Worm (Caenorhabditis elegans) whole organism, L1 larva: ENCODE measurements around the gene set-13.

Experiments
- aly-2 ChIP-seq: fragments of 150-350 bp; optimal IDR thresholded peaks from 2 replicates; lab custom pipeline; 2014; ENCODE audit warnings: missing biosample characterization, missing genetic modification characterization
- ceh-82 ChIP-seq, 3 experiments: fragments of 150-350 bp in 1 of 3; sonication (generic microtip) in 2 of 3; optimal IDR thresholded peaks; 2 replicates each; lab custom pipeline; 2014 to 2017; ENCODE audit warnings: missing biosample characterization in 3 of 3, missing genetic modification characterization in 3 of 3
- elt-3 ChIP-seq, 6 experiments: fragments of 150-350 bp in 1 of 6; sonication (generic microtip); optimal IDR thresholded peaks; 2 replicates each; lab custom pipeline; 2017 to 2018; ENCODE audit warnings: missing biosample characterization in 6 of 6, missing genetic modification characterization in 6 of 6, inconsistent platforms in 1 of 6
- fkh-10 ChIP-seq: sonication (generic microtip); optimal IDR thresholded peaks from 2 replicates; lab custom pipeline; 2017; ENCODE audit warnings: missing biosample characterization, missing genetic modification reagents, missing genetic modification characterization
- jun-1 ChIP-seq: fragments of 150-350 bp; optimal IDR thresholded peaks from 2 replicates; lab custom pipeline; 2014; ENCODE audit warnings: missing biosample characterization, missing genetic modification reagents, missing genetic modification characterization
- lin-13 ChIP-seq: fragments of 150-350 bp; optimal IDR thresholded peaks from 2 replicates; lab custom pipeline; 2014; ENCODE audit warnings: missing biosample characterization, missing genetic modification reagents, missing genetic modification characterization
- lin-15B ChIP-seq: fragments of 150-350 bp; sonication (generic microtip); optimal IDR thresholded peaks from 3 replicates; lab custom pipeline; 2014; ENCODE audit warnings: missing biosample characterization, missing genetic modification characterization
- nhr-237 ChIP-seq: fragments of 150-350 bp; optimal IDR thresholded peaks from 2 replicates; lab custom pipeline; 2014; ENCODE audit warnings: missing biosample characterization, missing genetic modification characterization
- nhr-77 ChIP-seq: fragments of 150-350 bp; optimal IDR thresholded peaks from 2 replicates; lab custom pipeline; 2014; ENCODE audit warnings: missing biosample characterization, missing genetic modification characterization
- pqm-1 ChIP-seq: sonication (generic microtip); optimal IDR thresholded peaks from 3 replicates; lab custom pipeline; 2017; ENCODE audit warnings: missing biosample characterization, missing genetic modification characterization
- sox-4 ChIP-seq: sonication (generic microtip); optimal IDR thresholded peaks from 2 replicates; lab custom pipeline; 2016; ENCODE audit warnings: missing genetic modification characterization, missing compliant biosample characterization
- swsn-7 ChIP-seq: sonication (generic microtip); optimal IDR thresholded peaks from 2 replicates; lab custom pipeline; 2016; ENCODE audit warnings: missing genetic modification characterization, missing compliant biosample characterization
- tbx-2 ChIP-seq: sonication (generic microtip); optimal IDR thresholded peaks from 2 replicates; lab custom pipeline; 2016; ENCODE audit warnings: missing genetic modification characterization, missing compliant biosample characterization
- unc-86 ChIP-seq: sonication (generic microtip); optimal IDR thresholded peaks from 2 replicates; lab custom pipeline; 2016; ENCODE audit warnings: missing genetic modification characterization, missing compliant biosample characterization

- TF ChIP-seq sox-4 (tag; lab: Kevin White, UChicago) (no peak), unc-86 (no peak), lin-13 (no peak), jun-1 (tag; lab: Kevin White, UChicago) (no peak), nhr-77 (no peak), nhr-237 (tag; lab: Kevin White, UChicago) (no peak), pqm-1 (no peak), elt-3 (tag; optimal IDR thresholded peaks at IDR 0.05; lab: Kevin White, UChicago) (no peak), lin-15B (tag; lab: Kevin White, UChicago) (no peak), aly-2 (tag; lab: Kevin White, UChicago) (no peak), swsn-7 (tag; lab: Kevin White, UChicago) (no peak), ceh-82 (tag; optimal IDR thresholded peaks at IDR 0.05; lab: Kevin White, UChicago) (no peak), fkh-10 (GFP tag; lab: Kevin White, UChicago) (no peak), tbx-2 (tag; lab: Kevin White, UChicago) (no peak)
These were observed 21.4 kb upstream of the set-13 start for ce11 chrII:2795413-2795812.
